Worm (Caenorhabditis elegans) whole organism, L4 larva: ENCODE results near the gene C18C4.7.

Experiments
- aha-1 ChIP-seq: fragments of 150-350 bp; peaks from one replicate; lab custom pipeline; 2014; ENCODE audit warnings: missing biosample characterization, missing genetic modification characterization
- aly-2 ChIP-seq: sonication (generic microtip); optimal IDR thresholded peaks from 2 replicates; lab custom pipeline; 2018; ENCODE audit warnings: missing biosample characterization, missing genetic modification characterization
- ama-1 ChIP-seq: fragments of 150-350 bp; optimal IDR thresholded peaks from 2 replicates; lab custom pipeline; 2014; ENCODE audit warnings: inconsistent platforms, mixed read lengths
- ceh-32 ChIP-seq: sonication (generic microtip); optimal IDR thresholded peaks from 2 replicates; lab custom pipeline; 2016; ENCODE audit warnings: mild to moderate bottlenecking, missing genetic modification characterization, missing compliant biosample characterization; ENCODE audit not compliant: poor library complexity
- egl-27 ChIP-seq: sonication (generic microtip); optimal IDR thresholded peaks from 3 replicates; lab custom pipeline; 2017; ENCODE audit warnings: missing biosample characterization, missing genetic modification reagents, missing genetic modification characterization
- fos-1 ChIP-seq: fragments of 150-350 bp; optimal IDR thresholded peaks from 2 replicates; lab custom pipeline; 2014; ENCODE audit warnings: missing biosample characterization, missing genetic modification characterization
- gei-8 ChIP-seq: fragments of 200-800 bp; sonication (Bioruptor generic); optimal IDR thresholded peaks from 2 replicates; lab custom pipeline; 2018; ENCODE audit warnings: mild to moderate bottlenecking, missing genetic modification characterization, missing compliant biosample characterization
- jun-1 ChIP-seq: fragments of 150-350 bp; optimal IDR thresholded peaks from 2 replicates; lab custom pipeline; 2014; ENCODE audit warnings: missing biosample characterization, missing genetic modification reagents, missing genetic modification characterization
- lin-1 ChIP-seq: fragments of 200-800 bp; sonication (Bioruptor generic); IDR thresholded peaks from 2 replicates; pipeline ENCODE4 v1.3.6; 2022; ENCODE audit warnings: missing genetic modification reagents, missing genetic modification characterization, missing compliant biosample characterization
- set-16 ChIP-seq: fragments of 200-800 bp; sonication (Bioruptor generic); IDR thresholded peaks from 2 replicates; pipeline ENCODE4 v1.3.6; 2022; ENCODE audit warnings: missing genetic modification reagents, missing genetic modification characterization, missing compliant biosample characterization

ce11 chrV:5570433-5570832, 3.4 kb upstream of the C18C4.7 start, which contains the start of gene glb-6:
- TF ChIP-seq set-16 (GFP tag; lab: Robert Waterston, UW) (no peak), egl-27 (tag; lab: Kevin White, UChicago) (no peak), ama-1 (lab: Kevin White, UChicago) (no peak), lin-1 (no peak), fos-1 (tag; lab: Kevin White, UChicago) (no peak), ceh-32 (tag; lab: Kevin White, UChicago) (no peak), aha-1 (tag; lab: Kevin White, UChicago) (no peak), gei-8 (GFP tag; lab: Kevin White, UChicago) (no peak), aly-2 (no peak), jun-1 (tag; lab: Kevin White, UChicago) (no peak)
